Fruit fly (Drosophila melanogaster) whole organism, embryonic: Measurements from ENCODE around the gene dj-1beta.

Source experiments
- Antp ChIP-seq: fragments of 200-800 bp; sonication (Bioruptor generic); optimal IDR thresholded peaks from 3 replicates; lab custom pipeline; 2016; ENCODE audit warnings: missing biosample characterization, missing genetic modification characterization
- Asciz ChIP-seq: fragments of 200-800 bp; sonication (Bioruptor generic); optimal IDR thresholded peaks from 2 replicates; lab custom pipeline; 2017; ENCODE audit warnings: missing biosample characterization, mild to moderate bottlenecking, missing genetic modification characterization, missing genetic modification reagents
- B-H2 ChIP-seq: fragments of 200-800 bp; sonication (Bioruptor generic); optimal IDR thresholded peaks from 2 replicates; lab custom pipeline; 2018; ENCODE audit warnings: missing biosample characterization, mild to moderate bottlenecking, missing genetic modification characterization
- Blimp-1 ChIP-seq: fragments of 200-800 bp; sonication (Bioruptor generic); optimal IDR thresholded peaks from 3 replicates; lab custom pipeline; 2018; ENCODE audit warnings: missing biosample characterization, missing genetic modification characterization, mild to moderate bottlenecking, moderate library complexity, missing genetic modification reagents
- CG10366 ChIP-seq: fragments of 200-800 bp; sonication (Bioruptor generic); IDR thresholded peaks from 2 replicates; pipeline ENCODE4 v1.3.6; 2022; ENCODE audit warnings: missing biosample characterization, missing genetic modification characterization
- CG10979 ChIP-seq: fragments of 200-800 bp; sonication (Bioruptor generic); optimal IDR thresholded peaks from 2 replicates; lab custom pipeline; 2018; ENCODE audit warnings: missing biosample characterization, mild to moderate bottlenecking, missing genetic modification characterization, moderate library complexity
- CG11456 ChIP-seq: fragments of 200-800 bp; sonication (Bioruptor generic); IDR thresholded peaks from 3 replicates; pipeline ENCODE4 v1.3.6; 2022; ENCODE audit warnings: missing biosample characterization, missing genetic modification characterization
- CG16813 ChIP-seq: fragments of 200-800 bp; sonication (Bioruptor generic); IDR thresholded peaks from 3 replicates; pipeline ENCODE4 v1.3.6; 2022; ENCODE audit warnings: missing biosample characterization, missing genetic modification characterization; ENCODE audit not compliant: partially characterized antibody
- CG17361 ChIP-seq: fragments of 200-800 bp; sonication (Bioruptor generic); IDR thresholded peaks from 3 replicates; pipeline ENCODE4 v1.3.6; 2022; ENCODE audit warnings: missing biosample characterization, missing genetic modification characterization
- CG2199 ChIP-seq: fragments of 200-800 bp; sonication (Bioruptor generic); IDR thresholded peaks from 3 replicates; pipeline ENCODE4 v1.3.6; 2022; ENCODE audit warnings: missing biosample characterization, missing genetic modification characterization
- CG2712 ChIP-seq: fragments of 200-800 bp; optimal IDR thresholded peaks from 3 replicates; lab custom pipeline; 2019; ENCODE audit warnings: missing biosample characterization, mild to moderate bottlenecking, missing genetic modification characterization, moderate library complexity
- CG3281 ChIP-seq: fragments of 200-800 bp; sonication (Bioruptor generic); optimal IDR thresholded peaks from 3 replicates; lab custom pipeline; 2017; ENCODE audit warnings: missing biosample characterization, mild to moderate bottlenecking, missing genetic modification characterization
- CG34224 ChIP-seq: fragments of 200-800 bp; sonication (Bioruptor generic); IDR thresholded peaks from 3 replicates; pipeline ENCODE4 v1.3.6; 2022; ENCODE audit warnings: missing biosample characterization, missing genetic modification characterization; ENCODE audit not compliant: partially characterized antibody
- CG34422 ChIP-seq: fragments of 200-800 bp; sonication (Bioruptor generic); IDR thresholded peaks from 3 replicates; pipeline ENCODE4 v1.3.6; 2022; ENCODE audit warnings: missing biosample characterization, missing genetic modification characterization
- CG3726 ChIP-seq: fragments of 200-800 bp; sonication (Bioruptor generic); IDR thresholded peaks from 3 replicates; pipeline ENCODE4, ENCODE4 v1.3.6; 2022; ENCODE audit warnings: missing biosample characterization, missing genetic modification characterization
- CG6765 ChIP-seq: fragments of 200-800 bp; sonication (Bioruptor generic); optimal IDR thresholded peaks from 3 replicates; lab custom pipeline; 2017; ENCODE audit warnings: missing biosample characterization, mild to moderate bottlenecking, missing genetic modification characterization
- CG7357 ChIP-seq: fragments of 200-800 bp; sonication (Bioruptor generic); IDR thresholded peaks from 3 replicates; pipeline ENCODE4 v1.3.6; 2022; ENCODE audit warnings: missing biosample characterization, missing genetic modification characterization
- CG7963 ChIP-seq: fragments of 200-800 bp; sonication (Bioruptor generic); IDR thresholded peaks from 3 replicates; pipeline ENCODE4 v1.3.6; 2022; ENCODE audit warnings: missing biosample characterization, missing genetic modification characterization; ENCODE audit not compliant: partially characterized antibody
- CG8359 ChIP-seq: fragments of 200-800 bp; sonication (Bioruptor generic); optimal IDR thresholded peaks from 2 replicates; lab custom pipeline; 2017; ENCODE audit warnings: missing biosample characterization, mild to moderate bottlenecking, missing genetic modification characterization, borderline replicate concordance
- Dek ChIP-seq: fragments of 200-800 bp; sonication (Bioruptor generic); optimal IDR thresholded peaks from 3 replicates; lab custom pipeline; 2019; ENCODE audit warnings: missing biosample characterization, mild to moderate bottlenecking, missing genetic modification characterization, moderate library complexity
- Dip2 ChIP-seq: fragments of 200-800 bp; sonication (Bioruptor generic); IDR thresholded peaks from 2 replicates; pipeline ENCODE4 v1.3.6; 2022; ENCODE audit warnings: missing biosample characterization, missing genetic modification characterization
- Dip3 ChIP-seq: fragments of 200-800 bp; sonication (Bioruptor generic); optimal IDR thresholded peaks from 3 replicates; lab custom pipeline; 2016; ENCODE audit warnings: missing biosample characterization, missing genetic modification characterization
- Fer1 ChIP-seq: fragments of 200-800 bp; sonication (Bioruptor generic); optimal IDR thresholded peaks from 2 replicates; lab custom pipeline; 2017; ENCODE audit warnings: missing biosample characterization, mild to moderate bottlenecking, missing genetic modification characterization
- Hr51 ChIP-seq, 2 experiments: fragments of 200-800 bp; sonication (Bioruptor generic); optimal IDR thresholded peaks; 2 replicates in 1 of 2; 3 replicates in 1 of 2; lab custom pipeline; 2016 to 2018; ENCODE audit warnings: missing biosample characterization in 2 of 2, missing genetic modification characterization in 2 of 2, mild to moderate bottlenecking in 1 of 2, moderate library complexity in 1 of 2
- Lim3 ChIP-seq: fragments of 200-800 bp; sonication (Bioruptor generic); IDR thresholded peaks from 2 replicates; pipeline ENCODE4 v1.3.6; 2022; ENCODE audit warnings: missing biosample characterization, missing genetic modification characterization
- Nf-YA ChIP-seq: fragments of 200-800 bp; sonication (Bioruptor generic); IDR thresholded peaks from 2 replicates; pipeline ENCODE4 v1.3.6; 2022; ENCODE audit warnings: missing biosample characterization, missing genetic modification characterization
- Optix ChIP-seq: fragments of 200-800 bp; sonication (Bioruptor generic); IDR thresholded peaks from 3 replicates; pipeline ENCODE4 v1.3.6; 2022; ENCODE audit warnings: missing biosample characterization, missing genetic modification characterization
- Rfx ChIP-seq: fragments of 200-800 bp; sonication (Bioruptor generic); IDR thresholded peaks from 2 replicates; pipeline ENCODE4 v1.3.6; 2022; ENCODE audit warnings: missing biosample characterization, missing genetic modification characterization
- Scr ChIP-seq: fragments of 200-800 bp; sonication (Bioruptor generic); IDR thresholded peaks from 2 replicates; pipeline ENCODE4 v1.3.6; 2022; ENCODE audit warnings: missing biosample characterization, missing genetic modification characterization; ENCODE audit not compliant: partially characterized antibody
- ac ChIP-seq: fragments of 200-800 bp; sonication (Bioruptor generic); optimal IDR thresholded peaks from 3 replicates; lab custom pipeline; 2017; ENCODE audit warnings: missing biosample characterization, mild to moderate bottlenecking, missing genetic modification characterization
- al ChIP-seq: fragments of 200-800 bp; sonication (Bioruptor generic); IDR thresholded peaks from 2 replicates; pipeline ENCODE4 v1.3.6; 2022; ENCODE audit warnings: missing biosample characterization, missing genetic modification characterization
- chm ChIP-seq: fragments of 200-800 bp; sonication (Bioruptor generic); IDR thresholded peaks from 2 replicates; pipeline ENCODE4 v1.3.6; 2022; ENCODE audit warnings: missing biosample characterization, missing genetic modification characterization
- chn ChIP-seq: fragments of 200-800 bp; sonication (Bioruptor generic); optimal IDR thresholded peaks from 2 replicates; lab custom pipeline; 2016; ENCODE audit warnings: missing biosample characterization, missing genetic modification characterization
- dpn ChIP-seq, 2 experiments: fragments of 200-800 bp; sonication (Bioruptor generic); optimal IDR thresholded peaks; 3 replicates each; lab custom pipeline; 2016; ENCODE audit warnings: missing biosample characterization in 2 of 2, missing genetic modification characterization in 2 of 2
- ems ChIP-seq: fragments of 200-800 bp; sonication (Bioruptor generic); optimal IDR thresholded peaks from 3 replicates; lab custom pipeline; 2016; ENCODE audit warnings: missing biosample characterization, missing genetic modification characterization
- gce ChIP-seq: fragments of 200-800 bp; sonication (Bioruptor generic); IDR thresholded peaks from 3 replicates; pipeline ENCODE4 v1.3.6; 2022; ENCODE audit warnings: missing biosample characterization, missing genetic modification characterization
- h ChIP-seq: fragments of >200 bp; optimal IDR thresholded peaks from 2 replicates; lab custom pipeline; 2017
- mld ChIP-seq: fragments of 200-800 bp; sonication (Bioruptor generic); IDR thresholded peaks from 3 replicates; pipeline ENCODE4 v1.3.6; 2022; ENCODE audit warnings: missing biosample characterization, missing genetic modification characterization; ENCODE audit not compliant: partially characterized antibody
- nerfin-2 ChIP-seq: fragments of 200-800 bp; sonication (Bioruptor generic); IDR thresholded peaks from 2 replicates; pipeline ENCODE4 v1.3.6; 2022; ENCODE audit warnings: missing biosample characterization, missing genetic modification characterization; ENCODE audit not compliant: partially characterized antibody
- org-1 ChIP-seq: fragments of 200-800 bp; sonication (Bioruptor generic); optimal IDR thresholded peaks from 2 replicates; lab custom pipeline; 2017; ENCODE audit warnings: missing biosample characterization, missing genetic modification characterization
- prd ChIP-seq, 3 experiments: fragments of >200 bp in 2 of 3; fragments of 200-800 bp in 1 of 3; sonication (Bioruptor generic) in 1 of 3; optimal IDR thresholded peaks in 2 of 3; IDR thresholded peaks in 1 of 3; 2 replicates in 2 of 3; 3 replicates in 1 of 3; pipeline versions ENCODE4 v1.3.6 to Lab custom; 2017 to 2022; ENCODE audit warnings: missing biosample characterization in 1 of 3, missing genetic modification characterization in 1 of 3
- ranshi ChIP-seq: fragments of 200-800 bp; sonication (Bioruptor generic); IDR thresholded peaks from 2 replicates; pipeline ENCODE4 v1.3.6; 2022; ENCODE audit warnings: missing biosample characterization, missing genetic modification characterization
- row ChIP-seq: fragments of 200-800 bp; sonication (Bioruptor generic); IDR thresholded peaks from 3 replicates; pipeline ENCODE4 v1.3.6; 2022; ENCODE audit warnings: missing biosample characterization, missing genetic modification characterization
- sim ChIP-seq: fragments of 200-800 bp; sonication (Bioruptor generic); IDR thresholded peaks from 2 replicates; pipeline ENCODE4 v1.3.6; 2022; ENCODE audit warnings: missing biosample characterization, missing genetic modification characterization
- stwl ChIP-seq: fragments of 200-800 bp; sonication (Bioruptor generic); optimal IDR thresholded peaks from 3 replicates; lab custom pipeline; 2018; ENCODE audit warnings: missing biosample characterization, mild to moderate bottlenecking, missing genetic modification characterization, moderate library complexity
- tio ChIP-seq: fragments of 200-800 bp; sonication (Bioruptor generic); optimal IDR thresholded peaks from 2 replicates; lab custom pipeline; 2017; ENCODE audit warnings: missing biosample characterization, missing genetic modification characterization, inconsistent platforms
- tna ChIP-seq: fragments of 200-800 bp; sonication (Bioruptor generic); IDR thresholded peaks from 2 replicates; pipeline ENCODE4 v1.3.6; 2022; ENCODE audit warnings: missing biosample characterization, missing genetic modification characterization; ENCODE audit not compliant: partially characterized antibody
- vnd ChIP-seq: fragments of 200-800 bp; sonication (Bioruptor generic); IDR thresholded peaks from 3 replicates; pipeline ENCODE4 v1.3.6; 2022; ENCODE audit warnings: missing biosample characterization, missing genetic modification characterization; ENCODE audit not compliant: partially characterized antibody
- z ChIP-seq: fragments of 200-800 bp; sonication (Bioruptor generic); IDR thresholded peaks from 3 replicates; pipeline ENCODE4 v1.3.6; 2022; ENCODE audit warnings: missing biosample characterization, missing genetic modification characterization

dj-1beta gene

dm6 chr3R:30789363-30789762 lies 17.6 kb upstream of the dj-1beta start (continued):
- peak; percentile 71; the same call in 1 of the 3 replicates for TF ChIP-seq CG3726 (GFP tag; lab: Robert Waterston, UW)
- no peak for TF ChIP-seq CG8359
- no peak for TF ChIP-seq B-H2 (GFP tag; lab: Kevin White, UChicago)
- peak; percentile 30 for TF ChIP-seq Blimp-1 (GFP tag; lab: Kevin White, UChicago)
- 0 out of 2 replicates have a peak, but pooled peaks have one; percentile 57 for TF ChIP-seq Nf-YA (GFP tag; lab: Robert Waterston, UW)
- peak; percentile 54; the same call in 1 of the 2 replicates for TF ChIP-seq ranshi (GFP tag; lab: Robert Waterston, UW)
- TF ChIP-seq CG2199 = no peak
- TF ChIP-seq ac (GFP tag; lab: Kevin White, UChicago) = no peak
- peak; percentile 85 for TF ChIP-seq CG34422 (GFP tag; lab: Robert Waterston, UW)
- TF ChIP-seq dpn (GFP tag; optimal IDR thresholded peaks at IDR 0.05; lab: Kevin White, UChicago) = peak in 1 of 2 experiments; percentile 11
- peak; percentile 36; the same call in 1 of the 3 replicates for TF ChIP-seq mld (GFP tag; lab: Robert Waterston, UW)
- TF ChIP-seq Dip2 = peak; percentile 94
- TF ChIP-seq Optix (GFP tag; lab: Robert Waterston, UW) = peak; percentile 63
- TF ChIP-seq org-1 (GFP tag; lab: Kevin White, UChicago) = no peak
- peak; percentile 87 for TF ChIP-seq CG11456 (GFP tag; lab: Robert Waterston, UW)
- TF ChIP-seq CG34224 (GFP tag; lab: Robert Waterston, UW) = peak; percentile 83
- TF ChIP-seq gce = no peak
- peak; percentile 89 for TF ChIP-seq Rfx (GFP tag; lab: Robert Waterston, UW)
- TF ChIP-seq Dip3 = peak; percentile 55
- TF ChIP-seq row (GFP tag; lab: Robert Waterston, UW) = peak; percentile 38; the same call in 1 of the 3 replicates
- TF ChIP-seq Scr (GFP tag; lab: Robert Waterston, UW) = peak; percentile 66
- TF ChIP-seq al (GFP tag; lab: Robert Waterston, UW) = peak; percentile 67
- peak; percentile 13 for TF ChIP-seq tio (GFP tag; lab: Kevin White, UChicago)
- TF ChIP-seq prd (optimal IDR thresholded peaks at IDR 0.05; lab: Kevin White, UChicago) = no peak
- peak; percentile 79 for TF ChIP-seq prd (GFP tag; IDR thresholded peaks at IDR 0.05; lab: Robert Waterston, UW)
- peak; percentile 78 for TF ChIP-seq CG17361 (GFP tag; lab: Robert Waterston, UW)
- 0 out of 3 replicates have a peak, but pooled peaks have one; percentile 35 for TF ChIP-seq CG7357
- no peak for TF ChIP-seq h (lab: Kevin White, UChicago)
- peak; percentile 39 for TF ChIP-seq Antp (GFP tag; lab: Kevin White, UChicago)
- TF ChIP-seq CG6765 = no peak
- peak; percentile 52; the same call in 1 of the 2 replicates for TF ChIP-seq tna (GFP tag; lab: Robert Waterston, UW)
- peak; percentile 92 for TF ChIP-seq stwl
- no peak for TF ChIP-seq chn (GFP tag; lab: Kevin White, UChicago)
- 0 out of 3 replicates have a peak, but pooled peaks have one; percentile 6 for TF ChIP-seq vnd
- peak; percentile 63 for TF ChIP-seq CG16813 (GFP tag; lab: Robert Waterston, UW)
- TF ChIP-seq Asciz (GFP tag; lab: Kevin White, UChicago) = no peak
- peak; percentile 63 for TF ChIP-seq sim (GFP tag; lab: Robert Waterston, UW)
- TF ChIP-seq Dek (tag; lab: Kevin White, UChicago) = peak; percentile 9
- TF ChIP-seq Fer1 (GFP tag; lab: Kevin White, UChicago) = peak; percentile 42
- peak; percentile 65 for TF ChIP-seq CG2712
- peak; percentile 63 for TF ChIP-seq CG10366 (GFP tag; lab: Robert Waterston, UW)
- no peak for TF ChIP-seq nerfin-2 (GFP tag; lab: Robert Waterston, UW)
- peak in 1 of 2 experiments; percentile 21 for TF ChIP-seq Hr51 (GFP tag; optimal IDR thresholded peaks at IDR 0.05; lab: Kevin White, UChicago)
- TF ChIP-seq CG3281 = peak; percentile 15
- peak; percentile 28 for TF ChIP-seq CG10979 (tag; lab: Kevin White, UChicago)
- TF ChIP-seq ems (GFP tag; lab: Kevin White, UChicago) = peak; percentile 35
- 0 out of 3 replicates have a peak, but pooled peaks have one; percentile 51 for TF ChIP-seq CG7963 (GFP tag; lab: Robert Waterston, UW)
- peak; percentile 66; the same call in 1 of the 3 replicates for TF ChIP-seq z
- no peak for TF ChIP-seq Lim3 (GFP tag; lab: Robert Waterston, UW)
- TF ChIP-seq chm (GFP tag; lab: Robert Waterston, UW) = peak; percentile 38; the same call in 1 of the 2 replicates
